Fruit fly (Drosophila melanogaster): ENCODE data around the gene CG3708.

The CG3708 gene

DNA sequence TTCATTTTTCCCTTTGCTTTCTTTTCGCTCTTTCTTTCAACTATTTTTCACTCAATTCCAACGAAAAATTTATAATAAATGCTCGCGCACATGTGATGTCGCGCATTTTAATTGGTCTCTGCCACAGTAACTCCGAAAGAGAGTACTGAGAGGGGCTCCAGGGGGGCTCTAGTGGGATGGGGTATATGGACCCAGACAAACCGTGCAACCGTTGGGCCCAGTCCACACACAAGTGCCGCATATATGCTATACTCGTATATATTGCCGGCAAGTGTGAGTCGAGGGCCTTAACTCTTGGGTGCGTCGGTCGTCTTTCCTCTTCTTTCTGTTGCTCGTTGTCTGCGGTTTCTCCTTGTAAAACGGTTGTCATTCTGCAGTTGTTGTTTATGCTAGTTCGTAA, 31.5 kb downstream of the CG3708 start:
- TF ChIP-seq abd-A (tag; optimal IDR thresholded peaks at IDR 0.05) (no peak), fd96Cb (tag; optimal IDR thresholded peaks at IDR 0.05) (no peak), CG17802 (tag; optimal IDR thresholded peaks at IDR 0.05) (peak; percentile 95), fd64A (GFP tag; optimal IDR thresholded peaks at IDR 0.05) (no peak), gcm (GFP tag; optimal IDR thresholded peaks at IDR 0.05) (no peak), nmo (GFP tag; optimal IDR thresholded peaks at IDR 0.05) (no peak), Doc2 (GFP tag; IDR thresholded peaks at IDR 0.05) (no peak), onecut (GFP tag; IDR thresholded peaks at IDR 0.05) (no peak), vvl (GFP tag; IDR thresholded peaks at IDR 0.05) (0 out of 2 replicates have a peak, but pooled peaks have one; percentile 16), PHDP (tag; optimal IDR thresholded peaks at IDR 0.05) (no peak), dati (GFP tag; IDR thresholded peaks at IDR 0.05) (no peak), knrl (GFP tag; IDR thresholded peaks at IDR 0.05; ENCODE audit: partially characterized antibody) (no peak), Hr3 (GFP tag; optimal IDR thresholded peaks at IDR 0.05) (no peak), CG15011 (GFP tag; optimal IDR thresholded peaks at IDR 0.05) (no peak), Mrtf (GFP tag; IDR thresholded peaks at IDR 0.05) (no peak), crol (GFP tag; IDR thresholded peaks at IDR 0.05) (peak; percentile 63; the same call in 1 of the 2 replicates), kni (GFP tag; optimal IDR thresholded peaks at IDR 0.05) (peak; percentile 64), gsb (GFP tag; IDR thresholded peaks at IDR 0.05) (no peak), sd (tag; optimal IDR thresholded peaks at IDR 0.05) (peak; percentile 2), CG9727 (GFP tag; optimal IDR thresholded peaks at IDR 0.05) (no peak), ewg (GFP tag; optimal IDR thresholded peaks at IDR 0.05) (no peak), nom (GFP tag; optimal IDR thresholded peaks at IDR 0.05) (peak; percentile 20), CG12071 (GFP tag; optimal IDR thresholded peaks at IDR 0.05) (no peak), Nf-YC (tag; optimal IDR thresholded peaks at IDR 0.05) (no peak), H2.0 (GFP tag; IDR thresholded peaks at IDR 0.05) (no peak), CG32772 (GFP tag; IDR thresholded peaks at IDR 0.05) (no peak), CG18476 (GFP tag; optimal IDR thresholded peaks at IDR 0.05) (no peak), da (GFP tag; optimal IDR thresholded peaks at IDR 0.05) (no peak), CG6272 (GFP tag; IDR thresholded peaks at IDR 0.05) (no peak), Vsx1 (GFP tag; optimal IDR thresholded peaks at IDR 0.05) (no peak), z (GFP tag; IDR thresholded peaks at IDR 0.05) (peak; percentile 79), CG14710 (tag; optimal IDR thresholded peaks at IDR 0.05) (no peak), CG17912 (GFP tag; optimal IDR thresholded peaks at IDR 0.05) (no peak), lola (GFP tag; optimal IDR thresholded peaks at IDR 0.05) (no peak), Bgb (GFP tag; IDR thresholded peaks at IDR 0.05; ENCODE audit: partially characterized antibody) (no peak), CG12299 (tag; optimal IDR thresholded peaks at IDR 0.05) (no peak), CG10979 (tag; optimal IDR thresholded peaks at IDR 0.05) (no peak), CG14050 (GFP tag; IDR thresholded peaks at IDR 0.05) (no peak), bcd (GFP tag; optimal IDR thresholded peaks at IDR 0.05) (no peak), Xrp1 (GFP tag; IDR thresholded peaks at IDR 0.05) (no peak), CG14667 (GFP tag; IDR thresholded peaks at IDR 0.05) (no peak), pfk (GFP tag; optimal IDR thresholded peaks at IDR 0.05) (no peak)

DNA sequence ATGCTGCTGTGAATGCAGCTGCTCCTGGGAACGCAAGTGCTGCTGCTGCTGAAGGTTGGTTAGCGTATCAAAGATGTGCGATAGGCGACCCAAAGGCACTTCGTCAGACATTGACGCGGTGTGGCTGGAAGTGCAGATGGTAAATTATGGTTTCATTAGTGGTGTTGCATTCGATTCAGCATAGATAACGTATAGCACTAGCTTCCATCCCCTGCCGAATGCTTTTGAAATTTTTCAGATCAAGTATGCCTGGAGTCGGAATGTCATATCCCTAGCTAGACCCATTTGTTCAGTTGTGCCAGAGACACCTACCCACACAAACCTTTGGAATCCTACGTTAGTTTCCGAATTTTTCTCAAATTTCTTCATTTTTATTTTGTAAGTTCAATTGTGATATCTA, 35.7 kb downstream of the CG3708 start, which contains the start of gene CG11663:
Gene CG11663, plus strand, starts transcription at position 301 of the 400 bp plus-strand sequence.
- TF ChIP-seq GATAe (GFP tag; conservative IDR thresholded peaks at IDR 0.05) (no peak), CG3995 (GFP tag; optimal IDR thresholded peaks at IDR 0.05) (no peak), CG10959 (GFP tag; IDR thresholded peaks at IDR 0.05) (no peak), vfl (GFP tag; optimal IDR thresholded peaks at IDR 0.05) (no peak)
